Worm (Caenorhabditis elegans): ENCODE measurements around the gene F07C6.3.

DNA sequence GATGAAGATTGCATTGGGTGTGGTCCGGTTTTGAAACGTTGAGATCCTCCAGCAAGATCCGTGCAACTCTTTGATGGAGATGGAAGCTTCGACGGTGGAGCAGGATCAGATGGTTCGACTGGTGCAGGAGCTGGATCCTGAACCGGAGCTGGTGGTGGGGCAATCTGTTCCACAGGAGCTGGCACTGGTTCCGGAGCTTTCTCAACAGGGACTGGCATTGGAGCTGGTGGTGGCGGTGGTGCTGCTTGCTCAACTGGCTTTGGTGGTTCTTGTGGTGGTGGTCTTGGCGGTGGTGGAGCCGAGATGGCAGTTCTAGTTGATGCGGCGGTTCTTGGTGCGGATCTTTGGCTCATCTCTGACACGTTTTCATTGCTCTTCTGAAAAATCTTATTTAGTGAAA lies 45.4 kb upstream of the F07C6.3 start:
- TF ChIP-seq ztf-29 (GFP tag; IDR thresholded peaks at IDR 0.05), result no peak
- no peak for TF ChIP-seq T22C8.4 (GFP tag; IDR thresholded peaks at IDR 0.05)
- TF ChIP-seq tab-1 (GFP tag; IDR thresholded peaks at IDR 0.05), result no peak
- TF ChIP-seq flt-1 (GFP tag; IDR thresholded peaks at IDR 0.05), result no peak
- no peak for TF ChIP-seq ztf-23 (GFP tag; IDR thresholded peaks at IDR 0.05)
- TF ChIP-seq klf-2 (GFP tag; conservative IDR thresholded peaks at IDR 0.05), result no peak
- TF ChIP-seq ref-1 (GFP tag; conservative IDR thresholded peaks at IDR 0.05), result no peak
- TF ChIP-seq med-1 (GFP tag; optimal IDR thresholded peaks at IDR 0.05; ENCODE audit: insufficient read depth), result no peak
- no peak for TF ChIP-seq cog-1 (tag; optimal IDR thresholded peaks at IDR 0.05)

Measured in whole organism, midembryonic.